Fruit fly (Drosophila melanogaster) whole organism, pupa: Measurements from ENCODE around the gene CG6962.

Experiments used
- CG10348 ChIP-seq: fragments of 200-800 bp; sonication (Bioruptor generic); IDR thresholded peaks from 2 replicates; pipeline ENCODE4 v1.3.6; 2022; ENCODE audit warnings: missing biosample characterization, missing genetic modification characterization
- CG12605 ChIP-seq: fragments of 200-800 bp; sonication (Bioruptor generic); IDR thresholded peaks from 2 replicates; pipeline ENCODE4 v1.3.6; 2022; ENCODE audit warnings: missing biosample characterization, missing genetic modification characterization
- CG13204 ChIP-seq: fragments of 200-800 bp; sonication (Bioruptor generic); optimal IDR thresholded peaks from 2 replicates; lab custom pipeline; 2018; ENCODE audit warnings: missing biosample characterization, mild to moderate bottlenecking, missing genetic modification characterization, moderate library complexity
- CG14655 ChIP-seq: fragments of 200-800 bp; sonication (Bioruptor generic); optimal IDR thresholded peaks from 3 replicates; lab custom pipeline; 2017; ENCODE audit warnings: mild to moderate bottlenecking, missing biosample characterization, missing genetic modification reagents, missing genetic modification characterization
- CG15710 ChIP-seq: fragments of 200-800 bp; sonication (Bioruptor generic); optimal IDR thresholded peaks from 2 replicates; lab custom pipeline; 2018; ENCODE audit warnings: missing biosample characterization, mild to moderate bottlenecking, missing genetic modification characterization, moderate library complexity
- CG17806 ChIP-seq: fragments of 200-800 bp; sonication (Bioruptor generic); optimal IDR thresholded peaks from 2 replicates; lab custom pipeline; 2018; ENCODE audit warnings: missing biosample characterization, mild to moderate bottlenecking, missing genetic modification characterization, moderate library complexity
- CG32121 ChIP-seq: fragments of 200-800 bp; sonication (Bioruptor generic); IDR thresholded peaks from 2 replicates; pipeline ENCODE4 v1.3.6; 2022; ENCODE audit warnings: missing biosample characterization, missing genetic modification characterization
- CG34367 ChIP-seq: fragments of 200-800 bp; sonication (Bioruptor generic); optimal IDR thresholded peaks from 2 replicates; lab custom pipeline; 2018; ENCODE audit warnings: missing biosample characterization, mild to moderate bottlenecking, missing genetic modification characterization
- CG4496 ChIP-seq: fragments of 200-800 bp; sonication (Bioruptor generic); IDR thresholded peaks from 3 replicates; pipeline ENCODE4 v1.3.6; 2022; ENCODE audit warnings: missing biosample characterization, missing genetic modification characterization
- CG8159 ChIP-seq: fragments of 200-800 bp; sonication (Bioruptor generic); optimal IDR thresholded peaks from 3 replicates; lab custom pipeline; 2018; ENCODE audit warnings: missing biosample characterization, mild to moderate bottlenecking, missing genetic modification characterization, moderate library complexity
- CG8301 ChIP-seq: fragments of 200-800 bp; sonication (Bioruptor generic); optimal IDR thresholded peaks from 2 replicates; lab custom pipeline; 2018; ENCODE audit warnings: missing biosample characterization, mild to moderate bottlenecking, missing genetic modification characterization
- CG9948 ChIP-seq: fragments of 200-800 bp; sonication (Bioruptor generic); optimal IDR thresholded peaks from 2 replicates; lab custom pipeline; 2018; ENCODE audit warnings: missing biosample characterization, mild to moderate bottlenecking, missing genetic modification characterization, moderate library complexity
- D1 ChIP-seq: fragments of 200-800 bp; sonication (Bioruptor generic); optimal IDR thresholded peaks from 2 replicates; lab custom pipeline; 2018; ENCODE audit warnings: missing biosample characterization, mild to moderate bottlenecking, missing genetic modification characterization, moderate library complexity
- EcR ChIP-seq: fragments of 200-800 bp; sonication (Bioruptor generic); optimal IDR thresholded peaks from 3 replicates; lab custom pipeline; 2019; ENCODE audit warnings: missing biosample characterization, missing genetic modification characterization, mild to moderate bottlenecking, moderate library complexity, missing genetic modification reagents
- Ets98B ChIP-seq: fragments of 200-800 bp; sonication (Bioruptor generic); IDR thresholded peaks from 2 replicates; pipeline ENCODE4 v1.3.6; 2022; ENCODE audit warnings: missing biosample characterization, missing genetic modification characterization
- Pif1A ChIP-seq: fragments of 200-800 bp; sonication (Bioruptor generic); optimal IDR thresholded peaks from 3 replicates; lab custom pipeline; 2016; ENCODE audit warnings: missing biosample characterization, missing genetic modification characterization
- Pif1B ChIP-seq: fragments of 200-800 bp; sonication (Bioruptor generic); optimal IDR thresholded peaks from 3 replicates; lab custom pipeline; 2016; ENCODE audit warnings: missing biosample characterization, missing genetic modification characterization
- Snoo ChIP-seq: fragments of 200-800 bp; sonication (Bioruptor generic); optimal IDR thresholded peaks from 3 replicates; lab custom pipeline; 2017; ENCODE audit warnings: missing biosample characterization, mild to moderate bottlenecking, missing genetic modification characterization, inconsistent platforms
- fd96Ca ChIP-seq: fragments of 200-800 bp; sonication (Bioruptor generic); IDR thresholded peaks from 3 replicates; pipeline ENCODE4 v1.3.6; 2022; ENCODE audit warnings: missing biosample characterization, missing genetic modification characterization
- gl ChIP-seq: fragments of 200-800 bp; sonication (Bioruptor generic); optimal IDR thresholded peaks from 2 replicates; lab custom pipeline; 2018; ENCODE audit warnings: missing biosample characterization, mild to moderate bottlenecking, missing genetic modification characterization
- rn ChIP-seq: fragments of 200-800 bp; sonication (Bioruptor generic); IDR thresholded peaks from 2 replicates; pipeline ENCODE4 v1.3.6; 2022; ENCODE audit warnings: missing biosample characterization, missing genetic modification characterization

Gene CG6962

dm6 chr3R:11856295-11856694, 26.0 kb downstream of the CG6962 start:
- TF ChIP-seq CG8159 (tag; lab: Kevin White, UChicago) (no peak), CG13204 (no peak), Snoo (tag; lab: Kevin White, UChicago) (no peak), Pif1B (GFP tag; lab: Kevin White, UChicago) (no peak)

dm6 chr3R:11855156-11855555, 27.2 kb downstream of the CG6962 start:
- TF ChIP-seq CG8301 (tag; lab: Kevin White, UChicago) (no peak), EcR (GFP tag; lab: Kevin White, UChicago) (no peak), Snoo (tag; lab: Kevin White, UChicago) (no peak), rn (no peak), CG4496 (GFP tag; lab: Robert Waterston, UW) (no peak), Ets98B (GFP tag; lab: Robert Waterston, UW) (no peak), CG12605 (GFP tag; lab: Robert Waterston, UW) (no peak), CG13204 (no peak), CG9948 (tag; lab: Kevin White, UChicago) (no peak), CG14655 (peak; percentile 36), CG8159 (tag; lab: Kevin White, UChicago) (peak; percentile 22), CG32121 (GFP tag; lab: Robert Waterston, UW) (no peak), Pif1A (GFP tag; lab: Kevin White, UChicago) (no peak), fd96Ca (no peak), Pif1B (GFP tag; lab: Kevin White, UChicago) (no peak), D1 (tag; lab: Kevin White, UChicago) (no peak), CG17806 (tag; lab: Kevin White, UChicago) (peak; percentile 6), CG10348 (GFP tag; lab: Robert Waterston, UW) (no peak), CG34367 (tag; lab: Kevin White, UChicago) (no peak)

- TF ChIP-seq Pif1B (GFP tag; lab: Kevin White, UChicago) (no peak), CG8301 (tag; lab: Kevin White, UChicago) (peak; percentile 56), CG14655 (peak; percentile 40), CG17806 (tag; lab: Kevin White, UChicago) (peak; percentile 20)
These were observed 30.4 kb downstream of the CG6962 start for dm6 chr3R:11851939-11852338.

DNA sequence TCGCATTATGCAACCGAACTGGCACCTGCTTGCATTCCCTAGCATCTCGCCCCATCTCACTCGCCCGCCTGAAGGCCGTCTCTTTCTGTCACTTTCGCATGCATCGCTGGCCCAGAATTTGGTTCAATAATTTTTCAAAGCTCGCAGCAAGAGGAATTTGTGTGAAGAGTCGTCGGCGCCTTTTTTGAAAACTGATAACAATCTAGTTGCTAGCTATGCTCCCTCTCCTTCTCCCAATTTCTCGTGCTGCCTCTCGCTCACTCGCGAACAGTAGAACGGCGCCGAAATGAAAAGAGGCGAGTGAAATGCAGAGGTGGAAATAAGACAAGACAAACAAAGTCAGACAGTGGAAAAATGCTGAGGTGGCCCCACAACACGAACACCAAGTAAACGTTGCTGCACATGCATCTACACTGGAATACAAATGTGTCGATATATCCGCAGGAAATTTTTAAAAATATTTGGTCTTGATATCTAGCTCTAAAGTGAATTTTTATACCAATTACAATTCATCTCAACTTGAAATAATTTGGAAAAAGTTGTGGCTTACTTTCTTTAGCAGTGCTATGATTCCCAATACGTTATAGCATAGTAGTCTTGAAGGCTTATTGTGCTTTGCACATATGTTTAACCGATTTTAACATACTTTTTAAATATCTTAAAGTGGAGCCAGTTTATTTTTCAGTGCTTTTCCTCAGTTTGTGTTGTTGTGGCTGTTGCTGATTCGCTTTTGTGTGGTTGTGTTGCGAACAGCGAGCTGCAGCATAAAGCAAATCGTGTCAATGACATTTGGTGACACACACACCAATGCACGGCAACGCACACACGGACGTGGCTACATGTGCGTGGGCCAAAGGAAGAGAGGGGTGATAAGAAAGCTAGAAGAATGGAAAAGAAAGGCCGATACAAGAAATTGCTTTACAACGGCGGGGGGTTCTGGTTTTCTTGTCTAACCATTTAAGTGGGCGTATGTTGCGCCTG, 31.1 kb downstream of the CG6962 start:
- TF ChIP-seq CG12605 (GFP tag; lab: Robert Waterston, UW) (peak; percentile 70), CG17806 (tag; lab: Kevin White, UChicago) (peak; percentile 80), CG9948 (tag; lab: Kevin White, UChicago) (peak; percentile 87), EcR (GFP tag; lab: Kevin White, UChicago) (peak; percentile 85), CG10348 (GFP tag; lab: Robert Waterston, UW) (peak; percentile 81), CG34367 (tag; lab: Kevin White, UChicago) (peak; percentile 75), CG32121 (GFP tag; lab: Robert Waterston, UW) (peak; percentile 83), D1 (tag; lab: Kevin White, UChicago) (peak; percentile 64), fd96Ca (peak; percentile 88), CG8159 (tag; lab: Kevin White, UChicago) (peak; percentile 84), CG14655 (peak; percentile 98), CG8301 (tag; lab: Kevin White, UChicago) (peak; percentile 98), Snoo (tag; lab: Kevin White, UChicago) (peak; percentile 55), CG4496 (GFP tag; lab: Robert Waterston, UW) (peak; percentile 86), CG13204 (peak; percentile 54), CG15710 (tag; lab: Kevin White, UChicago) (peak; percentile 83), rn (peak; percentile 56), Pif1B (GFP tag; lab: Kevin White, UChicago) (peak; percentile 75), Pif1A (GFP tag; lab: Kevin White, UChicago) (peak; percentile 91), Ets98B (GFP tag; lab: Robert Waterston, UW) (peak; percentile 88), gl (tag; lab: Kevin White, UChicago) (peak; percentile 60)
- TF ChIP-seq, all 21 proteins: peak for 21

DNA sequence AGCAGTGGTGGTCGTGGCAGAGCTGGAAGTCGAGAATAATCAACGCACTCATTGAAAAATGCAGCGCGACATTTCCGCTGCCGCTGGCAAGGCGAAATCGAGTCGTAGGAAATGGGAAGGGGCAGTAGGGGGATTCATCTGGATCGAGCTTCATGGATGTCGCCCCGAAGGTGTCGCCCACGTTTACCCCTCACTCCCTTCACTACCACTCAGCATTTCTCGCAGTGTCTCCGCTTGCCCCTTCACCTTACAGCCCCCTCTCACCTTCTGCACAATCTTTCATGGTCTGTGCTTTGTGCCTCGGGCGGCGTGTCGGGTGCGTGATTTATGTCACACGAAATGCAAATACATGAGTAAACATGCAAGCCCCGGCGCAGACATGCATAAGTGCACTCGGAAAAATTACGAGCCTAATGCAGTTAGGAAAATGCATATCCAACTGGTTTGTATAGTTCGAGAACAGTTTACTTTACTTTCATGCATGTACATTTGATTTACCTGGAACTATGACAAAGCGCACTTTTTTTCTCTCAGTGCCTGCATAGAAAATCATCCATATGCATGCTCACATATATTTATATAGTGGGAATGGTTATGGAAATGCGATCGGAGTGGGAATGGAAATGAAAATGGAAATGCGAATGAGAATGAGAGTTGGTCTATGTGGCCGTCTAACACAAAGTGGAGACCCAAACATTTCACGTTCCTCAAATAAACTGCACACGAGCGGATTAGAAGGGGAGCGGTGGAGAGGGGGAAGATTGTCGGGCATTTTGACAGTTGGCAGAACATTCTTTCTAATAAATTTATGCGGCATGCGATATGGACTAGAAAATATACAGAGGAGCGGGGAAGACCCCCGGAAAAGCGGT, 32.7 kb downstream of the CG6962 start:
- TF ChIP-seq CG14655, result peak; percentile 92
- TF ChIP-seq CG8159 (tag; lab: Kevin White, UChicago), result peak; percentile 84
- peak; percentile 94 for TF ChIP-seq CG4496 (GFP tag; lab: Robert Waterston, UW)
- peak; percentile 80 for TF ChIP-seq CG15710 (tag; lab: Kevin White, UChicago)
- peak; percentile 28 for TF ChIP-seq D1 (tag; lab: Kevin White, UChicago)
- peak; percentile 77 for TF ChIP-seq CG34367 (tag; lab: Kevin White, UChicago)
- peak; percentile 94 for TF ChIP-seq Ets98B (GFP tag; lab: Robert Waterston, UW)
- peak; percentile 47 for TF ChIP-seq CG13204
- peak; percentile 83 for TF ChIP-seq CG9948 (tag; lab: Kevin White, UChicago)
- TF ChIP-seq Snoo (tag; lab: Kevin White, UChicago), result peak; percentile 40
- TF ChIP-seq Pif1A (GFP tag; lab: Kevin White, UChicago), result peak; percentile 92
- peak; percentile 92 for TF ChIP-seq CG32121 (GFP tag; lab: Robert Waterston, UW)
- TF ChIP-seq EcR (GFP tag; lab: Kevin White, UChicago), result peak; percentile 1
- peak; percentile 64 for TF ChIP-seq gl (tag; lab: Kevin White, UChicago)
- TF ChIP-seq CG8301 (tag; lab: Kevin White, UChicago), result peak; percentile 91
- TF ChIP-seq CG10348 (GFP tag; lab: Robert Waterston, UW), result peak; percentile 74
- TF ChIP-seq Pif1B (GFP tag; lab: Kevin White, UChicago), result peak; percentile 88
- peak; percentile 85 for TF ChIP-seq CG17806 (tag; lab: Kevin White, UChicago)
- peak; percentile 91 for TF ChIP-seq CG12605 (GFP tag; lab: Robert Waterston, UW)
- TF ChIP-seq rn, result peak; percentile 71
- TF ChIP-seq fd96Ca, result peak; percentile 96
